Fruit fly (Drosophila melanogaster): ENCODE measurements around the gene ND-B14.5A.

- no peak for TF ChIP-seq ash1 (GFP tag; optimal IDR thresholded peaks at IDR 0.05)
- no peak for TF ChIP-seq CTCF (GFP tag; optimal IDR thresholded peaks at IDR 0.05)
- no peak for TF ChIP-seq Abd-B (GFP tag; optimal IDR thresholded peaks at IDR 0.05)
- TF ChIP-seq CG8478 (optimal IDR thresholded peaks at IDR 0.05): no peak
- TF ChIP-seq CG15696 (tag; optimal IDR thresholded peaks at IDR 0.05): no peak
These were observed 29.9 kb upstream of the ND-B14.5A start for dm6 chrX:2142275-2142934.
